Worm (Caenorhabditis elegans): ENCODE data around the gene pmt-2.

ce11 chrV:4648527-4648926, 20.1 kb downstream of the pmt-2 start, which contains the start of gene F41F3.8:
- TF ChIP-seq ref-2 (tag; optimal IDR thresholded peaks at IDR 0.05) (no peak), elt-2 (tag; optimal IDR thresholded peaks at IDR 0.05) (no peak), tbx-2 (tag; optimal IDR thresholded peaks at IDR 0.05) (no peak), che-1 (tag; optimal IDR thresholded peaks at IDR 0.05) (no peak), hlh-30 (tag; optimal IDR thresholded peaks at IDR 0.05; ENCODE audit: insufficient read depth) (no peak), ceh-2 (tag; optimal IDR thresholded peaks at IDR 0.05) (no peak), odd-2 (tag; optimal IDR thresholded peaks at IDR 0.05) (no peak)
